Worm (Caenorhabditis elegans) whole organism, young adult: ENCODE results near the gene dhs-30.

Experiments
- Y56A3A.18 ChIP-seq: fragments of 200-800 bp; sonication (Bioruptor generic); IDR thresholded peaks from 2 replicates; pipeline ENCODE4 v1.3.6; 2022; ENCODE audit warnings: missing genetic modification reagents, missing genetic modification characterization, missing compliant biosample characterization
- akir-1 ChIP-seq: fragments of 200-800 bp; sonication (Bioruptor generic); optimal IDR thresholded peaks from 2 replicates; lab custom pipeline; 2018; ENCODE audit warnings: mild to moderate bottlenecking, missing genetic modification characterization, moderate library complexity, missing compliant biosample characterization
- attf-3 ChIP-seq: fragments of 200-800 bp; sonication (Bioruptor generic); conservative IDR thresholded peaks from 2 replicates; pipeline ENCODE4 v1.3.6; 2022; ENCODE audit warnings: missing genetic modification reagents, missing genetic modification characterization, missing compliant biosample characterization
- ceh-58 ChIP-seq: fragments of 200-800 bp; sonication (Bioruptor generic); IDR thresholded peaks from 2 replicates; pipeline ENCODE4 v1.3.6; 2022; ENCODE audit warnings: missing genetic modification characterization, missing compliant biosample characterization
- sdz-38 ChIP-seq: sonication (generic microtip); optimal IDR thresholded peaks from 2 replicates; lab custom pipeline; 2016; ENCODE audit warnings: missing genotype, missing genetic modification characterization, missing compliant biosample characterization
- unc-62 ChIP-seq: fragments of 150-350 bp; optimal IDR thresholded peaks from 2 replicates; lab custom pipeline; 2014; ENCODE audit warnings: missing biosample characterization, missing genetic modification reagents, missing genetic modification characterization

ce11 chrX:17214803-17215202, 20.8 kb downstream of the dhs-30 start, which contains the start of gene acdh-10:
- TF ChIP-seq akir-1 (GFP tag; lab: Kevin White, UChicago) (no peak), sdz-38 (tag; lab: Kevin White, UChicago) (no peak), ceh-58 (GFP tag; lab: Robert Waterston, UW) (no peak), Y56A3A.18 (GFP tag; lab: Robert Waterston, UW) (no peak), attf-3 (GFP tag; lab: Robert Waterston, UW) (no peak), unc-62 (GFP tag; lab: Kevin White, UChicago) (no peak)
